Fruit fly (Drosophila melanogaster) whole organism, embryonic: ENCODE data around the gene mAChR-B.

Experiments used
- Ada2b ChIP-seq: fragments of 200-800 bp; sonication (Bioruptor generic); IDR thresholded peaks from 2 replicates; pipeline ENCODE4 v1.3.6; 2022; ENCODE audit warnings: missing biosample characterization, missing genetic modification characterization
- BtbVII ChIP-seq: fragments of 200-800 bp; sonication (Bioruptor generic); optimal IDR thresholded peaks from 3 replicates; lab custom pipeline; 2017; ENCODE audit warnings: missing biosample characterization, mild to moderate bottlenecking, missing genetic modification characterization
- Bteb2 ChIP-seq: fragments of 200-800 bp; sonication (Bioruptor generic); optimal IDR thresholded peaks from 2 replicates; lab custom pipeline; 2016; ENCODE audit warnings: missing biosample characterization, missing genetic modification characterization
- CG10274 ChIP-seq: fragments of 200-800 bp; sonication (Bioruptor generic); optimal IDR thresholded peaks from 3 replicates; lab custom pipeline; 2017; ENCODE audit warnings: missing biosample characterization, mild to moderate bottlenecking, missing genetic modification characterization
- CG11456 ChIP-seq: fragments of 200-800 bp; sonication (Bioruptor generic); IDR thresholded peaks from 3 replicates; pipeline ENCODE4 v1.3.6; 2022; ENCODE audit warnings: missing biosample characterization, missing genetic modification characterization
- CG11504 ChIP-seq: fragments of 200-800 bp; sonication (Bioruptor generic); optimal IDR thresholded peaks from 3 replicates; lab custom pipeline; 2019; ENCODE audit warnings: missing biosample characterization, mild to moderate bottlenecking, missing genetic modification characterization, moderate library complexity
- CG11695 ChIP-seq: fragments of 200-800 bp; sonication (Bioruptor generic); IDR thresholded peaks from 3 replicates; pipeline ENCODE4 v1.3.6; 2022; ENCODE audit warnings: missing biosample characterization, missing genetic modification characterization
- CG12744 ChIP-seq: fragments of 200-800 bp; sonication (Bioruptor generic); optimal IDR thresholded peaks from 2 replicates; lab custom pipeline; 2016; ENCODE audit warnings: missing biosample characterization, missing genetic modification characterization
- CG17385 ChIP-seq: fragments of 200-800 bp; sonication (Bioruptor generic); optimal IDR thresholded peaks from 3 replicates; lab custom pipeline; 2018; ENCODE audit warnings: missing biosample characterization, mild to moderate bottlenecking, missing genetic modification characterization
- CG17612 ChIP-seq: fragments of 200-800 bp; sonication (Bioruptor generic); IDR thresholded peaks from 2 replicates; pipeline ENCODE4 v1.3.6; 2022; ENCODE audit warnings: missing biosample characterization, missing genetic modification characterization
- CG2120 ChIP-seq: fragments of 200-800 bp; sonication (Bioruptor generic); optimal IDR thresholded peaks from 3 replicates; lab custom pipeline; 2016; ENCODE audit warnings: missing biosample characterization, missing genetic modification characterization
- CG2202 ChIP-seq: fragments of 200-800 bp; sonication (Bioruptor generic); optimal IDR thresholded peaks from 2 replicates; lab custom pipeline; 2018; ENCODE audit warnings: missing biosample characterization, mild to moderate bottlenecking, missing genetic modification characterization
- CG30020 ChIP-seq: fragments of 200-800 bp; optimal IDR thresholded peaks from 2 replicates; lab custom pipeline; 2019; ENCODE audit warnings: missing biosample characterization, mild to moderate bottlenecking, missing genetic modification characterization, moderate library complexity
- CG4360 ChIP-seq: fragments of 200-800 bp; sonication (Bioruptor generic); IDR thresholded peaks from 2 replicates; pipeline ENCODE4 v1.3.6; 2022; ENCODE audit warnings: missing biosample characterization, missing genetic modification characterization
- CG5180 ChIP-seq: fragments of 200-800 bp; sonication (Bioruptor generic); optimal IDR thresholded peaks from 3 replicates; lab custom pipeline; 2017; ENCODE audit warnings: missing biosample characterization, missing genetic modification characterization, mild to moderate bottlenecking, moderate library complexity, missing genetic modification reagents
- CG6854 ChIP-seq: fragments of 200-800 bp; sonication (Bioruptor generic); optimal IDR thresholded peaks from 3 replicates; lab custom pipeline; 2017; ENCODE audit warnings: missing biosample characterization, mild to moderate bottlenecking, missing genetic modification characterization
- CG7357 ChIP-seq: fragments of 200-800 bp; sonication (Bioruptor generic); IDR thresholded peaks from 3 replicates; pipeline ENCODE4 v1.3.6; 2022; ENCODE audit warnings: missing biosample characterization, missing genetic modification characterization
- CG7372 ChIP-seq: fragments of 200-800 bp; sonication (Bioruptor generic); IDR thresholded peaks from 2 replicates; pipeline ENCODE4 v1.3.6; 2022; ENCODE audit warnings: missing biosample characterization, missing genetic modification characterization
- CG7556 ChIP-seq: fragments of 200-800 bp; sonication (Bioruptor generic); optimal IDR thresholded peaks from 2 replicates; lab custom pipeline; 2017; ENCODE audit warnings: missing biosample characterization, mild to moderate bottlenecking, missing genetic modification characterization
- CG7839 ChIP-seq: fragments of 200-800 bp; sonication (Bioruptor generic); optimal IDR thresholded peaks from 3 replicates; lab custom pipeline; 2018; ENCODE audit warnings: missing biosample characterization, mild to moderate bottlenecking, missing genetic modification characterization, moderate library complexity
- CG7928 ChIP-seq: fragments of 200-800 bp; sonication (Bioruptor generic); optimal IDR thresholded peaks from 2 replicates; lab custom pipeline; 2017; ENCODE audit warnings: missing biosample characterization, mild to moderate bottlenecking, missing genetic modification characterization
- Dip3 ChIP-seq: fragments of 200-800 bp; sonication (Bioruptor generic); optimal IDR thresholded peaks from 3 replicates; lab custom pipeline; 2016; ENCODE audit warnings: missing biosample characterization, missing genetic modification characterization
- Fer2 ChIP-seq: fragments of 200-800 bp; sonication (Bioruptor generic); optimal IDR thresholded peaks from 2 replicates; lab custom pipeline; 2018; ENCODE audit warnings: missing biosample characterization, mild to moderate bottlenecking, missing genetic modification characterization, moderate library complexity
- Hand ChIP-seq: fragments of 200-800 bp; sonication (Bioruptor generic); optimal IDR thresholded peaks from 2 replicates; lab custom pipeline; 2017; ENCODE audit warnings: mild to moderate bottlenecking, missing biosample characterization, missing genetic modification reagents, missing genetic modification characterization
- Hey ChIP-seq: fragments of 200-800 bp; sonication (Bioruptor generic); optimal IDR thresholded peaks from 3 replicates; lab custom pipeline; 2018; ENCODE audit warnings: missing biosample characterization, mild to moderate bottlenecking, missing genetic modification characterization
- HmgD ChIP-seq: fragments of 200-800 bp; sonication (Bioruptor generic); optimal IDR thresholded peaks from 3 replicates; lab custom pipeline; 2016; ENCODE audit warnings: missing biosample characterization, missing genetic modification characterization
- Hr3 ChIP-seq: fragments of 200-800 bp; sonication (Bioruptor generic); optimal IDR thresholded peaks from 3 replicates; lab custom pipeline; 2016; ENCODE audit warnings: missing biosample characterization, missing genetic modification characterization
- Hr39 ChIP-seq: fragments of >200 bp; optimal IDR thresholded peaks from 2 replicates; lab custom pipeline; 2017
- Hsf ChIP-seq: fragments of 200-800 bp; sonication (Bioruptor generic); optimal IDR thresholded peaks from 3 replicates; lab custom pipeline; 2016; ENCODE audit warnings: missing biosample characterization, missing genetic modification characterization
- Lpt ChIP-seq: fragments of >200 bp; optimal IDR thresholded peaks from 2 replicates; lab custom pipeline; 2018; ENCODE audit warnings: missing biosample characterization, missing genetic modification characterization
- Scr ChIP-seq: fragments of 200-800 bp; sonication (Bioruptor generic); IDR thresholded peaks from 2 replicates; pipeline ENCODE4 v1.3.6; 2022; ENCODE audit warnings: missing biosample characterization, missing genetic modification characterization; ENCODE audit not compliant: partially characterized antibody
- Ssrp ChIP-seq: fragments of 200-800 bp; sonication (Bioruptor generic); optimal IDR thresholded peaks from 2 replicates; lab custom pipeline; 2018; ENCODE audit warnings: missing biosample characterization, mild to moderate bottlenecking, missing genetic modification characterization, moderate library complexity
- ac ChIP-seq: fragments of 200-800 bp; sonication (Bioruptor generic); optimal IDR thresholded peaks from 3 replicates; lab custom pipeline; 2017; ENCODE audit warnings: missing biosample characterization, mild to moderate bottlenecking, missing genetic modification characterization
- bab2 ChIP-seq: fragments of 200-800 bp; sonication (Bioruptor generic); optimal IDR thresholded peaks from 2 replicates; lab custom pipeline; 2016; ENCODE audit warnings: missing biosample characterization, missing genetic modification characterization
- cg ChIP-seq: fragments of 200-800 bp; sonication (Bioruptor generic); optimal IDR thresholded peaks from 3 replicates; lab custom pipeline; 2019; ENCODE audit warnings: missing biosample characterization, mild to moderate bottlenecking, missing genetic modification characterization, moderate library complexity
- dmrt11E ChIP-seq: fragments of 200-800 bp; sonication (Bioruptor generic); optimal IDR thresholded peaks from 3 replicates; lab custom pipeline; 2018; ENCODE audit warnings: missing biosample characterization, mild to moderate bottlenecking, missing genetic modification characterization, moderate library complexity
- emc ChIP-seq: fragments of 200-800 bp; sonication (Bioruptor generic); optimal IDR thresholded peaks from 2 replicates; lab custom pipeline; 2016; ENCODE audit warnings: missing biosample characterization, missing genetic modification characterization
- ham ChIP-seq: fragments of 200-800 bp; sonication (Bioruptor generic); IDR thresholded peaks from 2 replicates; pipeline ENCODE4 v1.3.6; 2022; ENCODE audit warnings: missing biosample characterization, missing genetic modification characterization
- maf-S ChIP-seq: fragments of 200-800 bp; sonication (Bioruptor generic); optimal IDR thresholded peaks from 2 replicates; lab custom pipeline; 2016; ENCODE audit warnings: missing biosample characterization, missing genetic modification characterization
- nerfin-1 ChIP-seq: fragments of 200-800 bp; sonication (Bioruptor generic); optimal IDR thresholded peaks from 3 replicates; lab custom pipeline; 2019; ENCODE audit warnings: missing biosample characterization, mild to moderate bottlenecking, missing genetic modification characterization, moderate library complexity
- pros ChIP-seq: fragments of 200-800 bp; sonication (Bioruptor generic); optimal IDR thresholded peaks from 3 replicates; lab custom pipeline; 2019; ENCODE audit warnings: missing biosample characterization, mild to moderate bottlenecking, missing genetic modification characterization, moderate library complexity
- sc ChIP-seq, 3 experiments: fragments of >200 bp in 2 of 3; fragments of 200-800 bp in 1 of 3; sonication (Bioruptor generic) in 1 of 3; optimal IDR thresholded peaks; 2 replicates in 2 of 3; 3 replicates in 1 of 3; lab custom pipeline; 2017; ENCODE audit warnings: mild to moderate bottlenecking in 1 of 3, missing biosample characterization in 1 of 3, missing genetic modification characterization in 1 of 3, missing genetic modification reagents in 1 of 3
- schlank ChIP-seq: fragments of 200-800 bp; sonication (Bioruptor generic); optimal IDR thresholded peaks from 2 replicates; lab custom pipeline; 2018; ENCODE audit warnings: missing biosample characterization, mild to moderate bottlenecking, missing genetic modification characterization
- slbo ChIP-seq: fragments of 200-800 bp; sonication (Bioruptor generic); IDR thresholded peaks from 2 replicates; pipeline ENCODE4 v1.3.6; 2022; ENCODE audit warnings: missing biosample characterization, missing genetic modification characterization
- tll ChIP-seq, 2 experiments: fragments of 200-800 bp in 1 of 2; fragments of >200 bp in 1 of 2; sonication (Bioruptor generic) in 1 of 2; optimal IDR thresholded peaks; 2 replicates each; lab custom pipeline; 2017 to 2019; ENCODE audit warnings: missing biosample characterization in 2 of 2, missing genetic modification characterization in 2 of 2, mild to moderate bottlenecking in 1 of 2, moderate library complexity in 1 of 2
- tna ChIP-seq: fragments of 200-800 bp; sonication (Bioruptor generic); IDR thresholded peaks from 2 replicates; pipeline ENCODE4 v1.3.6; 2022; ENCODE audit warnings: missing biosample characterization, missing genetic modification characterization; ENCODE audit not compliant: partially characterized antibody
- tup ChIP-seq: fragments of 200-800 bp; sonication (Bioruptor generic); optimal IDR thresholded peaks from 2 replicates; lab custom pipeline; 2016; ENCODE audit warnings: missing biosample characterization, mild to moderate bottlenecking, missing genetic modification characterization, moderate library complexity
- tx ChIP-seq: fragments of 200-800 bp; sonication (Bioruptor generic); optimal IDR thresholded peaks from 2 replicates; lab custom pipeline; 2016; ENCODE audit warnings: missing biosample characterization, missing genetic modification characterization
- wor ChIP-seq: fragments of 200-800 bp; sonication (Bioruptor generic); IDR thresholded peaks from 2 replicates; pipeline ENCODE4 v1.3.6; 2022; ENCODE audit warnings: missing biosample characterization, missing genetic modification characterization
- zfh1 ChIP-seq: fragments of 200-800 bp; sonication (Bioruptor generic); IDR thresholded peaks from 3 replicates; pipeline ENCODE4 v1.3.6; 2022; ENCODE audit warnings: missing biosample characterization, missing genetic modification characterization

The mAChR-B gene

dm6 chr3R:8110198-8110642, 51.1 kb downstream of the mAChR-B start (continued):
- TF ChIP-seq CG5180: peak; percentile 24
- peak; percentile 66 for TF ChIP-seq nerfin-1
- peak; percentile 26 for TF ChIP-seq maf-S
- peak; percentile 87 for TF ChIP-seq pros (GFP tag; lab: Kevin White, UChicago)
- TF ChIP-seq tll (GFP tag; optimal IDR thresholded peaks at IDR 0.05; lab: Kevin White, UChicago): no peak
- no peak for TF ChIP-seq CG6854
- peak; percentile 73 for TF ChIP-seq CG11695 (GFP tag; lab: Robert Waterston, UW)
- peak; percentile 70 for TF ChIP-seq CG7839 (tag; lab: Kevin White, UChicago)
- no peak for TF ChIP-seq emc (GFP tag; lab: Kevin White, UChicago)
- TF ChIP-seq CG2120: peak; percentile 71
- no peak for TF ChIP-seq CG7928 (GFP tag; lab: Kevin White, UChicago)
- TF ChIP-seq HmgD (GFP tag; lab: Kevin White, UChicago): no peak
- peak; percentile 21 for TF ChIP-seq schlank (tag; lab: Kevin White, UChicago)
- TF ChIP-seq CG30020: no peak
- TF ChIP-seq ham (GFP tag; lab: Robert Waterston, UW): no peak
- TF ChIP-seq CG17385 (GFP tag; lab: Kevin White, UChicago): peak; percentile 59
- TF ChIP-seq Ssrp (tag; lab: Kevin White, UChicago): peak; percentile 43
- peak; percentile 49 for TF ChIP-seq dmrt11E (tag; lab: Kevin White, UChicago)
- peak; percentile 67 for TF ChIP-seq slbo (GFP tag; lab: Robert Waterston, UW)
- TF ChIP-seq BtbVII: peak; percentile 35
- no peak for TF ChIP-seq Fer2 (tag; lab: Kevin White, UChicago)
- TF ChIP-seq CG11504 (tag; lab: Kevin White, UChicago): peak; percentile 79
- TF ChIP-seq CG17612: 0 out of 2 replicates have a peak, but pooled peaks have one; percentile 11
- TF ChIP-seq Scr (GFP tag; lab: Robert Waterston, UW): no peak
- TF ChIP-seq sc (optimal IDR thresholded peaks at IDR 0.05; lab: Kevin White, UChicago): no peak
- peak; percentile 11 for TF ChIP-seq sc (GFP tag; optimal IDR thresholded peaks at IDR 0.05; lab: Kevin White, UChicago)
- peak; percentile 27 for TF ChIP-seq Bteb2 (GFP tag; lab: Kevin White, UChicago)
- peak; percentile 54; the same call in 1 of the 2 replicates for TF ChIP-seq CG7372 (GFP tag; lab: Robert Waterston, UW)
- peak; percentile 66 for TF ChIP-seq tx (GFP tag; lab: Kevin White, UChicago)
- TF ChIP-seq tup (GFP tag; lab: Kevin White, UChicago): no peak
- peak; percentile 59; the same call in 2 of the 3 replicates for TF ChIP-seq CG7357 (GFP tag; lab: Robert Waterston, UW)
- TF ChIP-seq CG7556: peak; percentile 62
- no peak for TF ChIP-seq Lpt (GFP tag; lab: Kevin White, UChicago)
- peak; percentile 38 for TF ChIP-seq Hand (GFP tag; lab: Kevin White, UChicago)
- peak; percentile 63 for TF ChIP-seq Ada2b (GFP tag; lab: Robert Waterston, UW)
- no peak for TF ChIP-seq CG2202 (tag; lab: Kevin White, UChicago)
- peak; percentile 43 for TF ChIP-seq Dip3 (GFP tag; lab: Kevin White, UChicago)
- peak; percentile 52 for TF ChIP-seq Hr3 (GFP tag; lab: Kevin White, UChicago)
- TF ChIP-seq wor: peak; percentile 14; the same call in 1 of the 2 replicates
- TF ChIP-seq CG10274 (GFP tag; lab: Kevin White, UChicago): no peak
- TF ChIP-seq Hey (tag; lab: Kevin White, UChicago): no peak
- no peak for TF ChIP-seq CG12744 (GFP tag; lab: Kevin White, UChicago)
- no peak for TF ChIP-seq CG4360
- no peak for TF ChIP-seq cg
- TF ChIP-seq ac (GFP tag; lab: Kevin White, UChicago): no peak
- no peak for TF ChIP-seq tna
- TF ChIP-seq CG11456 (GFP tag; lab: Robert Waterston, UW): 0 out of 3 replicates have a peak, but pooled peaks have one; percentile 49
- peak; percentile 71 for TF ChIP-seq bab2 (GFP tag; lab: Kevin White, UChicago)
- TF ChIP-seq Hsf (GFP tag; lab: Kevin White, UChicago): peak; percentile 68
- TF ChIP-seq Hr39: no peak
- peak; percentile 73; the same call in 2 of the 3 replicates for TF ChIP-seq zfh1 (GFP tag; lab: Robert Waterston, UW)
